Fruit fly (Drosophila melanogaster) whole organism, embryonic: Measurements from ENCODE around the gene CG13313.

Source experiments
- Aef1 ChIP-seq: fragments of 200-800 bp; sonication (Bioruptor generic); IDR thresholded peaks from 3 replicates; pipeline ENCODE4 v1.3.6; 2022; ENCODE audit warnings: missing biosample characterization, missing genetic modification characterization
- BtbVII ChIP-seq: fragments of 200-800 bp; sonication (Bioruptor generic); optimal IDR thresholded peaks from 3 replicates; lab custom pipeline; 2017; ENCODE audit warnings: missing biosample characterization, mild to moderate bottlenecking, missing genetic modification characterization
- Bteb2 ChIP-seq: fragments of 200-800 bp; sonication (Bioruptor generic); optimal IDR thresholded peaks from 2 replicates; lab custom pipeline; 2016; ENCODE audit warnings: missing biosample characterization, missing genetic modification characterization
- CG11456 ChIP-seq: fragments of 200-800 bp; sonication (Bioruptor generic); IDR thresholded peaks from 3 replicates; pipeline ENCODE4 v1.3.6; 2022; ENCODE audit warnings: missing biosample characterization, missing genetic modification characterization
- CG11723 ChIP-seq: fragments of 200-800 bp; sonication (Bioruptor generic); optimal IDR thresholded peaks from 2 replicates; lab custom pipeline; 2017; ENCODE audit warnings: missing biosample characterization, mild to moderate bottlenecking, missing genetic modification characterization
- CG12299 ChIP-seq: fragments of 200-800 bp; sonication (Bioruptor generic); optimal IDR thresholded peaks from 2 replicates; lab custom pipeline; 2018; ENCODE audit warnings: missing biosample characterization, mild to moderate bottlenecking, missing genetic modification characterization
- CG14441 ChIP-seq: fragments of 200-800 bp; sonication (Bioruptor generic); IDR thresholded peaks from 2 replicates; pipeline ENCODE4 v1.3.6; 2022; ENCODE audit warnings: missing biosample characterization, missing genetic modification characterization
- CG14965 ChIP-seq: fragments of 200-800 bp; sonication (Bioruptor generic); optimal IDR thresholded peaks from 2 replicates; lab custom pipeline; 2016; ENCODE audit warnings: missing biosample characterization, missing genetic modification characterization, borderline replicate concordance
- CG15073 ChIP-seq: fragments of 200-800 bp; sonication (Bioruptor generic); optimal IDR thresholded peaks from 2 replicates; lab custom pipeline; 2016; ENCODE audit warnings: missing biosample characterization, missing genetic modification characterization
- CG1602 ChIP-seq: fragments of 200-800 bp; sonication (Bioruptor generic); optimal IDR thresholded peaks from 3 replicates; lab custom pipeline; 2016; ENCODE audit warnings: missing biosample characterization, missing genetic modification characterization
- CG16779 ChIP-seq: fragments of 200-800 bp; sonication (Bioruptor generic); IDR thresholded peaks from 2 replicates; pipeline ENCODE4 v1.3.6; 2022; ENCODE audit warnings: missing biosample characterization, missing genetic modification characterization
- CG17328 ChIP-seq: fragments of 200-800 bp; sonication (Bioruptor generic); IDR thresholded peaks from 2 replicates; pipeline ENCODE4 v1.3.6; 2022; ENCODE audit warnings: missing biosample characterization, missing genetic modification characterization
- CG17829 ChIP-seq: fragments of 200-800 bp; optimal IDR thresholded peaks from 2 replicates; lab custom pipeline; 2019; ENCODE audit warnings: missing biosample characterization, mild to moderate bottlenecking, missing genetic modification characterization, moderate library complexity
- CG18476 ChIP-seq: fragments of 200-800 bp; sonication (Bioruptor generic); optimal IDR thresholded peaks from 2 replicates; lab custom pipeline; 2016; ENCODE audit warnings: missing biosample characterization, mild to moderate bottlenecking, missing genetic modification characterization
- CG2202 ChIP-seq: fragments of 200-800 bp; sonication (Bioruptor generic); optimal IDR thresholded peaks from 2 replicates; lab custom pipeline; 2018; ENCODE audit warnings: missing biosample characterization, mild to moderate bottlenecking, missing genetic modification characterization
- CG3407 ChIP-seq: fragments of 200-800 bp; sonication (Bioruptor generic); optimal IDR thresholded peaks from 2 replicates; lab custom pipeline; 2018; ENCODE audit warnings: missing biosample characterization, mild to moderate bottlenecking, missing genetic modification characterization
- CG42726 ChIP-seq: fragments of 200-800 bp; sonication (Bioruptor generic); IDR thresholded peaks from 2 replicates; pipeline ENCODE4 v1.3.6; 2022; ENCODE audit warnings: missing biosample characterization, missing genetic modification characterization; ENCODE audit not compliant: partially characterized antibody
- CG4617 ChIP-seq: fragments of 200-800 bp; sonication (Bioruptor generic); optimal IDR thresholded peaks from 3 replicates; lab custom pipeline; 2016; ENCODE audit warnings: missing biosample characterization, missing genetic modification characterization, borderline replicate concordance
- CG5953 ChIP-seq: fragments of 200-800 bp; sonication (Bioruptor generic); IDR thresholded peaks from 2 replicates; pipeline ENCODE4 v1.3.6; 2022; ENCODE audit warnings: missing biosample characterization, missing genetic modification characterization
- CG6272 ChIP-seq: fragments of 200-800 bp; sonication (Bioruptor generic); IDR thresholded peaks from 2 replicates; pipeline ENCODE4 v1.3.6; 2022; ENCODE audit warnings: missing biosample characterization, missing genetic modification characterization
- CG6654 ChIP-seq: fragments of 200-800 bp; sonication (Bioruptor generic); optimal IDR thresholded peaks from 2 replicates; lab custom pipeline; 2017; ENCODE audit warnings: missing biosample characterization, mild to moderate bottlenecking, missing genetic modification characterization
- CG7271 ChIP-seq: fragments of 200-800 bp; sonication (Bioruptor generic); optimal IDR thresholded peaks from 2 replicates; lab custom pipeline; 2018; ENCODE audit warnings: missing biosample characterization, mild to moderate bottlenecking, missing genetic modification characterization, moderate library complexity
- CG8290 ChIP-seq, 3 experiments: fragments of 200-800 bp; sonication (Bioruptor generic); optimal IDR thresholded peaks; 2 replicates each; lab custom pipeline; 2016 to 2019; ENCODE audit warnings: missing biosample characterization in 3 of 3, missing genetic modification characterization in 3 of 3, mild to moderate bottlenecking in 2 of 3, moderate library complexity in 1 of 3
- CG8359 ChIP-seq: fragments of 200-800 bp; sonication (Bioruptor generic); optimal IDR thresholded peaks from 2 replicates; lab custom pipeline; 2017; ENCODE audit warnings: missing biosample characterization, mild to moderate bottlenecking, missing genetic modification characterization, borderline replicate concordance
- CG9932 ChIP-seq: fragments of 200-800 bp; sonication (Bioruptor generic); IDR thresholded peaks from 2 replicates; pipeline ENCODE4 v1.3.6; 2022; ENCODE audit warnings: missing biosample characterization, missing genetic modification characterization
- Camta ChIP-seq: fragments of 200-800 bp; sonication (Bioruptor generic); optimal IDR thresholded peaks from 2 replicates; lab custom pipeline; 2016; ENCODE audit warnings: missing biosample characterization, missing genetic modification characterization
- CkIIα-i1 ChIP-seq: fragments of 200-800 bp; sonication (Bioruptor generic); IDR thresholded peaks from 2 replicates; pipeline ENCODE4 v1.3.6; 2022; ENCODE audit warnings: missing biosample characterization, missing genetic modification characterization
- D19B ChIP-seq: fragments of 200-800 bp; sonication (Bioruptor generic); optimal IDR thresholded peaks from 2 replicates; lab custom pipeline; 2017; ENCODE audit warnings: missing biosample characterization, mild to moderate bottlenecking, missing genetic modification characterization
- HLH3B ChIP-seq: fragments of 200-800 bp; sonication (Bioruptor generic); IDR thresholded peaks from 2 replicates; pipeline ENCODE4 v1.3.6; 2022; ENCODE audit warnings: missing biosample characterization, missing genetic modification characterization
- Hey ChIP-seq: fragments of 200-800 bp; sonication (Bioruptor generic); optimal IDR thresholded peaks from 3 replicates; lab custom pipeline; 2018; ENCODE audit warnings: missing biosample characterization, mild to moderate bottlenecking, missing genetic modification characterization
- Hsf ChIP-seq: fragments of 200-800 bp; sonication (Bioruptor generic); optimal IDR thresholded peaks from 3 replicates; lab custom pipeline; 2016; ENCODE audit warnings: missing biosample characterization, missing genetic modification characterization
- Xbp1 ChIP-seq: fragments of 200-800 bp; sonication (Bioruptor generic); optimal IDR thresholded peaks from 3 replicates; lab custom pipeline; 2016; ENCODE audit warnings: missing biosample characterization, mild to moderate bottlenecking, missing genetic modification characterization
- az2 ChIP-seq: fragments of 200-800 bp; sonication (Bioruptor generic); optimal IDR thresholded peaks from 3 replicates; lab custom pipeline; 2016; ENCODE audit warnings: missing biosample characterization, missing genetic modification characterization
- chif ChIP-seq, 2 experiments: fragments of 200-800 bp; sonication (Bioruptor generic); optimal IDR thresholded peaks; 3 replicates each; lab custom pipeline; 2016; ENCODE audit warnings: missing biosample characterization in 2 of 2, missing genetic modification characterization in 2 of 2
- chm ChIP-seq: fragments of 200-800 bp; sonication (Bioruptor generic); IDR thresholded peaks from 2 replicates; pipeline ENCODE4 v1.3.6; 2022; ENCODE audit warnings: missing biosample characterization, missing genetic modification characterization
- crp ChIP-seq, 2 experiments: fragments of 200-800 bp; sonication (Bioruptor generic); optimal IDR thresholded peaks; 2 replicates in 1 of 2; 3 replicates in 1 of 2; lab custom pipeline; 2017; ENCODE audit warnings: missing biosample characterization in 2 of 2, missing genetic modification characterization in 2 of 2, mild to moderate bottlenecking in 1 of 2, moderate library complexity in 1 of 2
- da ChIP-seq: fragments of 200-800 bp; sonication (Bioruptor generic); optimal IDR thresholded peaks from 2 replicates; lab custom pipeline; 2016; ENCODE audit warnings: missing biosample characterization, missing genetic modification characterization
- ems ChIP-seq: fragments of 200-800 bp; sonication (Bioruptor generic); optimal IDR thresholded peaks from 3 replicates; lab custom pipeline; 2016; ENCODE audit warnings: missing biosample characterization, missing genetic modification characterization
- fu2 ChIP-seq: fragments of 200-800 bp; sonication (Bioruptor generic); optimal IDR thresholded peaks from 2 replicates; lab custom pipeline; 2016; ENCODE audit warnings: missing biosample characterization, missing genetic modification characterization
- grau ChIP-seq: fragments of 200-800 bp; optimal IDR thresholded peaks from 3 replicates; lab custom pipeline; 2019; ENCODE audit warnings: missing biosample characterization, mild to moderate bottlenecking, missing genetic modification characterization, moderate library complexity
- kay ChIP-seq: fragments of 200-800 bp; sonication (Bioruptor generic); optimal IDR thresholded peaks from 2 replicates; lab custom pipeline; 2016; ENCODE audit warnings: missing biosample characterization, missing genetic modification characterization
- nom ChIP-seq: fragments of 200-800 bp; sonication (Bioruptor generic); optimal IDR thresholded peaks from 2 replicates; lab custom pipeline; 2017; ENCODE audit warnings: missing biosample characterization, missing genetic modification characterization, mild to moderate bottlenecking, moderate library complexity, missing genetic modification reagents
- phol ChIP-seq: fragments of 200-800 bp; sonication (Bioruptor generic); optimal IDR thresholded peaks from 3 replicates; lab custom pipeline; 2018; ENCODE audit warnings: missing biosample characterization, mild to moderate bottlenecking, missing genetic modification characterization, moderate library complexity
- prd ChIP-seq, 3 experiments: fragments of >200 bp in 2 of 3; fragments of 200-800 bp in 1 of 3; sonication (Bioruptor generic) in 1 of 3; optimal IDR thresholded peaks in 2 of 3; IDR thresholded peaks in 1 of 3; 2 replicates in 2 of 3; 3 replicates in 1 of 3; pipeline versions ENCODE4 v1.3.6 to Lab custom; 2017 to 2022; ENCODE audit warnings: missing biosample characterization in 1 of 3, missing genetic modification characterization in 1 of 3
- ranshi ChIP-seq: fragments of 200-800 bp; sonication (Bioruptor generic); IDR thresholded peaks from 2 replicates; pipeline ENCODE4 v1.3.6; 2022; ENCODE audit warnings: missing biosample characterization, missing genetic modification characterization
- sd ChIP-seq: fragments of 200-800 bp; sonication (Bioruptor generic); optimal IDR thresholded peaks from 3 replicates; lab custom pipeline; 2018; ENCODE audit warnings: missing biosample characterization, mild to moderate bottlenecking, missing genetic modification characterization, moderate library complexity
- stwl ChIP-seq: fragments of 200-800 bp; sonication (Bioruptor generic); optimal IDR thresholded peaks from 3 replicates; lab custom pipeline; 2018; ENCODE audit warnings: missing biosample characterization, mild to moderate bottlenecking, missing genetic modification characterization, moderate library complexity
- ttk ChIP-seq: fragments of 200-800 bp; sonication (Bioruptor generic); IDR thresholded peaks from 2 replicates; pipeline ENCODE4 v2.1.2; 2022; ENCODE audit warnings: missing biosample characterization, missing genetic modification characterization

The CG13313 gene

DNA sequence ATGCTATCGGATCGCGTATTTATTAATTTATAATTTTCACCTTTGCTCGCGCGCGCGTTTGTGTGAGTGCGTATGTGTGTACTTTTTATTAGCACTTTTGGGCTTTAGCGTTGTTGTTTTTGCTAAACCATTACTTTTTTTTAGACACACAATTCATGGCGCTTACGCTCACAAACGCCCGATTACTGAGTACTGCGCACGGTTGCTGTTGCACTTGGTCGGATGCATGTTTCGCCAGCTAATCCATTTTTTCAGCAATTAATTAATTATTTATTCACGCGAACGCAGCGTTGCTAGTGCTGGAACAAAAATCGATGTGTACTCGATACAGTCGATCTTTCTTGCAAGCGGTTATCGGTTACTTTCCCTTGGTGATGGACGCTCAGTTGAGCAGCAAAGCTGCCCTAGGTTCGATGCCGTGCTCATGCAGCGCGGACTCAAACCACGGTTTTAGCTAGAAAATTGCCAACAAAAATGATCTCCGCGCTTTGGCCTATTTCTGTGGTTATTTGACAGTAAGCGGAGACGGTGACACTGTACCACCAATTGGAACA is 39.1 kb downstream of the CG13313 start, which contains the start of the genes smg and CG5087 (continued):
- TF ChIP-seq ems (GFP tag; lab: Kevin White, UChicago), result peak; percentile 40
- peak; percentile 67 for TF ChIP-seq Xbp1 (GFP tag; lab: Kevin White, UChicago)
- peak; percentile 85 for TF ChIP-seq stwl (tag; lab: Kevin White, UChicago)
- TF ChIP-seq CG15073 (GFP tag; lab: Kevin White, UChicago), result no peak
- peak; percentile 47 for TF ChIP-seq fu2 (GFP tag; lab: Kevin White, UChicago)
- peak; percentile 87 for TF ChIP-seq sd
- peak in 1 of 2 experiments; percentile 1 for TF ChIP-seq crp (GFP tag; optimal IDR thresholded peaks at IDR 0.05; lab: Kevin White, UChicago)
- TF ChIP-seq D19B, result no peak
- no peak for TF ChIP-seq kay (GFP tag; lab: Kevin White, UChicago)
- TF ChIP-seq CG2202 (tag; lab: Kevin White, UChicago), result no peak
- TF ChIP-seq CG11456 (GFP tag; lab: Robert Waterston, UW), result peak; percentile 50; the same call in 1 of the 3 replicates
- TF ChIP-seq chif (GFP tag; optimal IDR thresholded peaks at IDR 0.05; lab: Kevin White, UChicago), result peak; percentile 2 to 57
- no peak for TF ChIP-seq CG17328 (GFP tag; lab: Robert Waterston, UW)
- TF ChIP-seq CG14965, result no peak
- TF ChIP-seq CG14441, result 0 out of 2 replicates have a peak, but pooled peaks have one; percentile 25
- peak; percentile 14 for TF ChIP-seq az2
- TF ChIP-seq phol (tag; lab: Kevin White, UChicago), result peak; percentile 72
- peak; percentile 16 for TF ChIP-seq da (GFP tag; lab: Kevin White, UChicago)
- TF ChIP-seq CG17829, result peak; percentile 75
- TF ChIP-seq ranshi, result 0 out of 2 replicates have a peak, but pooled peaks have one; percentile 27
- TF ChIP-seq CG12299, result peak; percentile 35
- peak; percentile 45; the same call in 2 of the 3 replicates for TF ChIP-seq Aef1 (GFP tag; lab: Robert Waterston, UW)
- no peak for TF ChIP-seq Camta (GFP tag; lab: Kevin White, UChicago)
- TF ChIP-seq HLH3B, result no peak
- TF ChIP-seq Hsf (GFP tag; lab: Kevin White, UChicago), result peak; percentile 19
- no peak for TF ChIP-seq CG7271
- no peak for TF ChIP-seq CkIIα-i1 (GFP tag; lab: Robert Waterston, UW)
- peak; percentile 30 for TF ChIP-seq CG8290 (GFP tag; optimal IDR thresholded peaks at IDR 0.05; lab: Kevin White, UChicago)
- TF ChIP-seq CG8290 (tag; optimal IDR thresholded peaks at IDR 0.05; lab: Kevin White, UChicago), result no peak
- no peak for TF ChIP-seq Hey (tag; lab: Kevin White, UChicago)
- 0 out of 2 replicates have a peak, but pooled peaks have one; percentile 18 for TF ChIP-seq CG16779 (GFP tag; lab: Robert Waterston, UW)
- no peak for TF ChIP-seq CG6654 (GFP tag; lab: Kevin White, UChicago)
- peak; percentile 23 for TF ChIP-seq grau (tag; lab: Kevin White, UChicago)
- no peak for TF ChIP-seq CG18476 (GFP tag; lab: Kevin White, UChicago)
- TF ChIP-seq CG42726 (GFP tag; lab: Robert Waterston, UW), result peak; percentile 85; the same call in 1 of the 2 replicates
- peak; percentile 98 for TF ChIP-seq CG4617 (GFP tag; lab: Kevin White, UChicago)
- no peak; the same call in 1 of the 2 replicates for TF ChIP-seq ttk (GFP tag; lab: Robert Waterston, UW)
- no peak for TF ChIP-seq CG1602 (GFP tag; lab: Kevin White, UChicago)
- TF ChIP-seq chm (GFP tag; lab: Robert Waterston, UW), result 0 out of 2 replicates have a peak, but pooled peaks have one; percentile 24
- TF ChIP-seq nom (GFP tag; lab: Kevin White, UChicago), result peak; percentile 0
- peak; percentile 80 for TF ChIP-seq CG9932 (GFP tag; lab: Robert Waterston, UW)
- no peak for TF ChIP-seq CG6272
- peak; percentile 14 for TF ChIP-seq BtbVII (GFP tag; lab: Kevin White, UChicago)
- TF ChIP-seq CG3407, result no peak
- no peak for TF ChIP-seq CG8359 (GFP tag; lab: Kevin White, UChicago)
- TF ChIP-seq CG11723 (GFP tag; lab: Kevin White, UChicago), result no peak
- no peak for TF ChIP-seq CG5953 (GFP tag; lab: Robert Waterston, UW)
- no peak for TF ChIP-seq prd (optimal IDR thresholded peaks at IDR 0.05; lab: Kevin White, UChicago)
- peak; percentile 43; the same call in 2 of the 3 replicates for TF ChIP-seq prd (GFP tag; IDR thresholded peaks at IDR 0.05; lab: Robert Waterston, UW)
- peak; percentile 16 for TF ChIP-seq Bteb2 (GFP tag; lab: Kevin White, UChicago)
